Worm (Caenorhabditis elegans) whole organism, L2 larva: ENCODE data around the gene sre-39.

ENCODE experiments used
- Y55F3AM.14 ChIP-seq: fragments of 200-800 bp; sonication (Bioruptor generic); optimal IDR thresholded peaks from 2 replicates; lab custom pipeline; 2018; ENCODE audit warnings: mild to moderate bottlenecking, missing genetic modification characterization, missing compliant biosample characterization
- ama-1 ChIP-seq: fragments of 150-350 bp; optimal IDR thresholded peaks from 2 replicates; lab custom pipeline; 2018; ENCODE audit warnings: inconsistent platforms
- blmp-1 ChIP-seq: sonication (generic microtip); optimal IDR thresholded peaks from 2 replicates; lab custom pipeline; 2017; ENCODE audit warnings: missing genetic modification characterization, mild to moderate bottlenecking, missing compliant biosample characterization, antibody characterized with exemption, moderate library complexity; ENCODE audit not compliant: insufficient read depth
- egl-27 ChIP-seq: sonication (generic microtip); optimal IDR thresholded peaks from 3 replicates; lab custom pipeline; 2017; ENCODE audit warnings: missing biosample characterization, missing genetic modification reagents, missing genetic modification characterization
- lin-11 ChIP-seq: fragments of 150-350 bp; sonication (generic microtip); optimal IDR thresholded peaks from 2 replicates; lab custom pipeline; 2014; ENCODE audit warnings: missing biosample characterization, missing genetic modification characterization, inconsistent platforms, mixed read lengths
- lin-13 ChIP-seq: fragments of 150-350 bp; optimal IDR thresholded peaks from 2 replicates; lab custom pipeline; 2014; ENCODE audit warnings: missing biosample characterization, missing genetic modification reagents, missing genetic modification characterization
- lsy-2 ChIP-seq, 2 experiments: fragments of 150-350 bp in 1 of 2; sonication (generic microtip) in 1 of 2; optimal IDR thresholded peaks; 2 replicates each; lab custom pipeline; 2014 to 2017; ENCODE audit warnings: missing biosample characterization in 2 of 2, missing genetic modification characterization in 2 of 2
- mdl-1 ChIP-seq, 2 experiments: fragments of 150-350 bp in 1 of 2; sonication (generic microtip) in 1 of 2; optimal IDR thresholded peaks; 2 replicates each; lab custom pipeline; 2017; ENCODE audit warnings: missing biosample characterization in 2 of 2, missing genetic modification characterization in 2 of 2
- nhr-10 ChIP-seq: sonication (generic microtip); optimal IDR thresholded peaks from 2 replicates; lab custom pipeline; 2017; ENCODE audit warnings: missing biosample characterization, missing genetic modification characterization
- nhr-11 ChIP-seq: fragments of 150-350 bp; optimal IDR thresholded peaks from 2 replicates; lab custom pipeline; 2014; ENCODE audit warnings: missing biosample characterization, missing genetic modification characterization
- nhr-12 ChIP-seq: fragments of 150-350 bp; optimal IDR thresholded peaks from 2 replicates; lab custom pipeline; 2014; ENCODE audit warnings: missing biosample characterization, missing genetic modification characterization
- nhr-6 ChIP-seq: fragments of 150-350 bp; optimal IDR thresholded peaks from 2 replicates; lab custom pipeline; 2014; ENCODE audit warnings: missing biosample characterization, missing genetic modification characterization
- sem-4 ChIP-seq: fragments of 150-350 bp; optimal IDR thresholded peaks from 2 replicates; lab custom pipeline; 2014; ENCODE audit warnings: missing biosample characterization, missing genetic modification reagents, missing genetic modification characterization
- sma-3 ChIP-seq: sonication (generic microtip); optimal IDR thresholded peaks from 2 replicates; lab custom pipeline; 2016; ENCODE audit warnings: missing genetic modification reagents, missing genetic modification characterization, missing compliant biosample characterization
- ztf-1 ChIP-seq: fragments of 200-800 bp; sonication (Bioruptor generic); conservative IDR thresholded peaks from 2 replicates; pipeline ENCODE4 v1.3.6; 2022; ENCODE audit warnings: missing genetic modification characterization, missing compliant biosample characterization
- ztf-4 ChIP-seq: fragments of 150-350 bp; optimal IDR thresholded peaks from 2 replicates; lab custom pipeline; 2014; ENCODE audit warnings: missing biosample characterization, missing genetic modification characterization

sre-39 gene

ce11 chrII:4737348-4737747 lies 50.3 kb downstream of the sre-39 start, which contains the start of gene ctsa-1.1:
Gene ctsa-1.1 (plus strand): TSS chrII:4737648.
- no peak for TF ChIP-seq lsy-2 (tag; optimal IDR thresholded peaks at IDR 0.05; lab: Kevin White, UChicago)
- TF ChIP-seq egl-27: no peak
- no peak for TF ChIP-seq blmp-1 (tag; lab: Kevin White, UChicago)
- TF ChIP-seq Y55F3AM.14 (GFP tag; lab: Kevin White, UChicago): no peak
- no peak for TF ChIP-seq nhr-10 (tag; lab: Kevin White, UChicago)
- TF ChIP-seq lin-13 (GFP tag; lab: Kevin White, UChicago): no peak
- TF ChIP-seq ztf-4: no peak
- no peak for TF ChIP-seq nhr-6 (tag; lab: Kevin White, UChicago)
- no peak for TF ChIP-seq sma-3 (GFP tag; lab: Kevin White, UChicago)
- no peak for TF ChIP-seq mdl-1 (tag; optimal IDR thresholded peaks at IDR 0.05; lab: Kevin White, UChicago)
- no peak for TF ChIP-seq sem-4 (tag; lab: Kevin White, UChicago)
- TF ChIP-seq nhr-12 (tag; lab: Kevin White, UChicago): no peak
- no peak for TF ChIP-seq nhr-11 (tag; lab: Kevin White, UChicago)
- no peak for TF ChIP-seq ztf-1
- TF ChIP-seq lin-11 (tag; lab: Kevin White, UChicago): no peak
- no peak for TF ChIP-seq ama-1 (lab: Kevin White, UChicago)
